Fruit fly (Drosophila melanogaster) whole organism, embryonic: ENCODE measurements around the gene Hexo1.
A peak's percentile ranks its signal among the peaks of the same experiment; 100 is the strongest.

Experiments used
- CG11504 ChIP-seq: fragments of 200-800 bp; sonication (Bioruptor generic); optimal IDR thresholded peaks from 3 replicates; lab custom pipeline; 2019; ENCODE audit warnings: missing biosample characterization, mild to moderate bottlenecking, missing genetic modification characterization, moderate library complexity
- CG3726 ChIP-seq: fragments of 200-800 bp; sonication (Bioruptor generic); IDR thresholded peaks from 3 replicates; pipeline ENCODE4, ENCODE4 v1.3.6; 2022; ENCODE audit warnings: missing biosample characterization, missing genetic modification characterization
- CG8944 ChIP-seq: fragments of 200-800 bp; sonication (Bioruptor generic); optimal IDR thresholded peaks from 3 replicates; lab custom pipeline; 2016; ENCODE audit warnings: missing biosample characterization, missing genetic modification characterization
- Dbx ChIP-seq: fragments of 200-800 bp; sonication (Bioruptor generic); IDR thresholded peaks from 3 replicates; pipeline ENCODE4 v1.3.6; 2022; ENCODE audit warnings: missing biosample characterization, missing genetic modification characterization
- Dll ChIP-seq: fragments of 200-800 bp; sonication (Bioruptor generic); IDR thresholded peaks from 4 replicates; pipeline ENCODE4 v1.3.6; 2022; ENCODE audit warnings: missing biosample characterization, missing genetic modification characterization; ENCODE audit not compliant: partially characterized antibody
- Gug ChIP-seq: fragments of 200-800 bp; sonication (Bioruptor generic); IDR thresholded peaks from 4 replicates; pipeline ENCODE4 v1.3.6; 2022; ENCODE audit warnings: missing biosample characterization, missing genetic modification characterization
- aop ChIP-seq: fragments of 200-800 bp; sonication (Bioruptor generic); IDR thresholded peaks from 2 replicates; pipeline ENCODE4 v1.3.6; 2022; ENCODE audit warnings: missing biosample characterization, missing genetic modification characterization
- disco-r ChIP-seq: fragments of 200-800 bp; sonication (Bioruptor generic); optimal IDR thresholded peaks from 2 replicates; lab custom pipeline; 2016; ENCODE audit warnings: missing biosample characterization, missing genetic modification characterization
- insv ChIP-seq, 2 experiments: fragments of 200-800 bp; sonication (Bioruptor generic); optimal IDR thresholded peaks; 3 replicates each; lab custom pipeline; 2016 to 2018; ENCODE audit warnings: missing biosample characterization in 2 of 2, missing genetic modification characterization in 2 of 2
- kni ChIP-seq: fragments of 200-800 bp; sonication (Bioruptor generic); optimal IDR thresholded peaks from 3 replicates; lab custom pipeline; 2017; ENCODE audit warnings: mild to moderate bottlenecking, missing biosample characterization, missing genetic modification reagents, missing genetic modification characterization
- tup ChIP-seq: fragments of 200-800 bp; sonication (Bioruptor generic); optimal IDR thresholded peaks from 2 replicates; lab custom pipeline; 2016; ENCODE audit warnings: missing biosample characterization, mild to moderate bottlenecking, missing genetic modification characterization, moderate library complexity

DNA sequence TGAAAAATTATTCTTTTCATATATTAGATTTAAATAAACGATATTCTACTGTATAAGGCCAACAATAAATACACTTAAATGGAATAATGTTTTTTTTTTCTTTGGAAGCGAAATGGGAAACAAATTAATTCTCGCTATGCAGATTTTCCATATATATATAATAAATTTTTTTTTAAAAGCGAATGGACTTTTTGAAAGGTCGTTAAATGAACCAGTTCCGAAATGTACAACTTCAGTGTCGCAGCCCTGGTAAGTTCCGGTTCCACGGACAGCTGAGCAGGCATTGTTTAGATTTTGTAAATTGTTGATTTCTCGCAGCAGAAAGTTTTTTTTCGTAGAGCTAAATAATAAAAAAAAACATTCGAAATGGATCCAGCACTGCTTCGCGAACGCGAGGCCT, 1.7 kb upstream of the Hexo1 start, which contains the start of gene TfIIEbeta:
- TF ChIP-seq CG8944 (GFP tag; lab: Kevin White, UChicago) (no peak), kni (GFP tag; lab: Kevin White, UChicago) (no peak), tup (no peak), CG3726 (GFP tag; lab: Robert Waterston, UW) (no peak), disco-r (no peak), CG11504 (tag; lab: Kevin White, UChicago) (no peak), Dll (GFP tag; lab: Robert Waterston, UW) (0 out of 4 replicates have a peak, but pooled peaks have one; percentile 49), aop (GFP tag; lab: Robert Waterston, UW) (no peak), Gug (GFP tag; lab: Robert Waterston, UW) (no peak), insv (GFP tag; optimal IDR thresholded peaks at IDR 0.05; lab: Kevin White, UChicago) (peak in 1 of 2 experiments; percentile 7), Dbx (GFP tag; lab: Robert Waterston, UW) (no peak)
